Worm (Caenorhabditis elegans) whole organism, L1 larva: ENCODE measurements around the gene luc-7L.

Experiments used
- C04F5.9 ChIP-seq: sonication (generic microtip); optimal IDR thresholded peaks from 2 replicates; lab custom pipeline; 2016; ENCODE audit warnings: missing genetic modification characterization, missing compliant biosample characterization
- F16B12.6 ChIP-seq: fragments of 150-350 bp; optimal IDR thresholded peaks from 2 replicates; lab custom pipeline; 2014; ENCODE audit warnings: missing biosample characterization, missing genetic modification characterization
- Y116A8C.19 ChIP-seq: sonication (generic microtip); optimal IDR thresholded peaks from 2 replicates; lab custom pipeline; 2016; ENCODE audit warnings: missing compliant biosample characterization, missing genetic modification characterization, borderline replicate concordance
- alr-1 ChIP-seq: fragments of 200-800 bp; sonication (Bioruptor generic); optimal IDR thresholded peaks from 2 replicates; lab custom pipeline; 2018; ENCODE audit warnings: borderline replicate concordance, mild to moderate bottlenecking, missing genetic modification characterization, missing compliant biosample characterization
- ama-1 ChIP-seq: fragments of 150-350 bp; optimal IDR thresholded peaks from 2 replicates; lab custom pipeline; 2014
- blmp-1 ChIP-seq: fragments of 150-350 bp; optimal IDR thresholded peaks from 2 replicates; lab custom pipeline; 2014; ENCODE audit warnings: missing biosample characterization, missing genetic modification characterization
- ceh-63 ChIP-seq: fragments of 200-800 bp; sonication (Bioruptor generic); optimal IDR thresholded peaks from 2 replicates; lab custom pipeline; 2018; ENCODE audit warnings: mild to moderate bottlenecking, missing genetic modification characterization, missing compliant biosample characterization
- ceh-8 ChIP-seq: fragments of 200-800 bp; sonication (Bioruptor generic); optimal IDR thresholded peaks from 2 replicates; lab custom pipeline; 2018; ENCODE audit warnings: mild to moderate bottlenecking, missing genetic modification characterization, moderate library complexity, missing compliant biosample characterization
- ceh-82 ChIP-seq, 3 experiments: fragments of 150-350 bp in 1 of 3; sonication (generic microtip) in 2 of 3; optimal IDR thresholded peaks; 2 replicates each; lab custom pipeline; 2014 to 2017; ENCODE audit warnings: missing biosample characterization in 3 of 3, missing genetic modification characterization in 3 of 3
- ceh-88 ChIP-seq: fragments of 200-800 bp; sonication (Bioruptor generic); IDR thresholded peaks from 2 replicates; pipeline ENCODE4 v1.3.6; 2022; ENCODE audit warnings: missing genetic modification characterization, missing compliant biosample characterization
- dsc-1 ChIP-seq: sonication (generic microtip); optimal IDR thresholded peaks from 2 replicates; lab custom pipeline; 2016; ENCODE audit warnings: mild to moderate bottlenecking, missing genetic modification characterization, missing compliant biosample characterization
- efl-1 ChIP-seq, 4 experiments: fragments of 150-350 bp; optimal IDR thresholded peaks in 3 of 4; peaks in 1 of 4; 1 replicate in 1 of 4; 2 replicates in 3 of 4; lab custom pipeline; 2014; ENCODE audit warnings: missing biosample characterization in 2 of 4, missing genetic modification characterization in 2 of 4, missing genetic modification reagents in 2 of 4
- egl-13 ChIP-seq: sonication (generic microtip); optimal IDR thresholded peaks from 2 replicates; lab custom pipeline; 2016; ENCODE audit warnings: missing genotype, missing genetic modification reagents, missing genetic modification characterization, missing compliant biosample characterization
- egl-27 ChIP-seq, 2 experiments: fragments of 150-350 bp in 1 of 2; sonication (generic microtip); optimal IDR thresholded peaks; 3 replicates each; lab custom pipeline; 2017 to 2018; ENCODE audit warnings: missing biosample characterization in 2 of 2, missing genetic modification characterization in 2 of 2, missing genetic modification reagents in 2 of 2
- elt-2 ChIP-seq: sonication (generic microtip); optimal IDR thresholded peaks from 2 replicates; lab custom pipeline; 2016; ENCODE audit warnings: missing genetic modification characterization, mild to moderate bottlenecking, inconsistent platforms, missing compliant biosample characterization, missing genetic modification reagents
- ets-5 ChIP-seq: fragments of 200-800 bp; sonication (Bioruptor generic); IDR thresholded peaks from 2 replicates; pipeline ENCODE4 v1.3.6; 2022; ENCODE audit warnings: missing genetic modification characterization, missing compliant biosample characterization
- fkh-4 ChIP-seq: sonication (generic microtip); optimal IDR thresholded peaks from 2 replicates; lab custom pipeline; 2016; ENCODE audit warnings: missing compliant biosample characterization, missing genetic modification characterization, borderline replicate concordance
- grh-1 ChIP-seq: fragments of 200-800 bp; sonication (Bioruptor generic); IDR thresholded peaks from 2 replicates; pipeline ENCODE4 v1.3.6; 2022; ENCODE audit warnings: missing genetic modification reagents, missing genetic modification characterization, missing compliant biosample characterization
- hlh-17 ChIP-seq: fragments of 200-800 bp; sonication (Bioruptor generic); optimal IDR thresholded peaks from 2 replicates; lab custom pipeline; 2018; ENCODE audit warnings: missing genetic modification characterization, mild to moderate bottlenecking, missing compliant biosample characterization, moderate library complexity, borderline replicate concordance
- hlh-4 ChIP-seq: sonication (generic microtip); optimal IDR thresholded peaks from 2 replicates; lab custom pipeline; 2016; ENCODE audit warnings: mild to moderate bottlenecking, missing genetic modification characterization, missing compliant biosample characterization
- irx-1 ChIP-seq: sonication (generic microtip); optimal IDR thresholded peaks from 2 replicates; lab custom pipeline; 2016; ENCODE audit warnings: missing genetic modification characterization, missing compliant biosample characterization
- isw-1 ChIP-seq: fragments of 200-800 bp; sonication (Bioruptor generic); IDR thresholded peaks from 2 replicates; pipeline ENCODE4 v1.3.6; 2022; ENCODE audit warnings: missing genetic modification characterization, missing compliant biosample characterization
- lin-13 ChIP-seq: fragments of 150-350 bp; optimal IDR thresholded peaks from 2 replicates; lab custom pipeline; 2014; ENCODE audit warnings: missing biosample characterization, missing genetic modification reagents, missing genetic modification characterization
- lin-14 ChIP-seq: fragments of 200-800 bp; sonication (Bioruptor generic); optimal IDR thresholded peaks from 2 replicates; lab custom pipeline; 2018; ENCODE audit warnings: mild to moderate bottlenecking, missing genetic modification characterization, moderate library complexity, missing compliant biosample characterization
- mdl-1 ChIP-seq, 2 experiments: fragments of 150-350 bp; optimal IDR thresholded peaks; 2 replicates each; lab custom pipeline; 2014 to 2017; ENCODE audit warnings: missing biosample characterization in 2 of 2, missing genetic modification characterization in 2 of 2, inconsistent platforms in 1 of 2
- mef-2 ChIP-seq: fragments of 150-350 bp; optimal IDR thresholded peaks from 2 replicates; lab custom pipeline; 2014; ENCODE audit warnings: missing biosample characterization, missing genetic modification characterization
- mep-1 ChIP-seq: fragments of 150-350 bp; optimal IDR thresholded peaks from 2 replicates; lab custom pipeline; 2014; ENCODE audit warnings: missing biosample characterization, missing genetic modification characterization
- nhr-12 ChIP-seq: sonication (generic microtip); optimal IDR thresholded peaks from 2 replicates; lab custom pipeline; 2017; ENCODE audit warnings: missing biosample characterization, missing genetic modification characterization
- nhr-19 ChIP-seq: fragments of 200-800 bp; sonication (Bioruptor generic); conservative IDR thresholded peaks from 2 replicates; pipeline ENCODE4 v1.3.6; 2022; ENCODE audit warnings: missing genetic modification characterization, missing compliant biosample characterization
- nhr-20 ChIP-seq: sonication (generic microtip); optimal IDR thresholded peaks from 2 replicates; lab custom pipeline; 2016; ENCODE audit warnings: mild to moderate bottlenecking, missing genetic modification characterization, missing compliant biosample characterization
- nhr-237 ChIP-seq: fragments of 150-350 bp; optimal IDR thresholded peaks from 2 replicates; lab custom pipeline; 2014; ENCODE audit warnings: missing biosample characterization, missing genetic modification characterization
- nhr-47 ChIP-seq: sonication (generic microtip); optimal IDR thresholded peaks from 2 replicates; lab custom pipeline; 2016; ENCODE audit warnings: mild to moderate bottlenecking, missing genetic modification characterization, moderate library complexity, missing compliant biosample characterization
- nhr-71 ChIP-seq: sonication (generic microtip); optimal IDR thresholded peaks from 2 replicates; lab custom pipeline; 2016; ENCODE audit warnings: mild to moderate bottlenecking, missing genetic modification characterization, moderate library complexity, missing compliant biosample characterization
- nhr-85 ChIP-seq: sonication (generic microtip); peaks from one replicate; lab custom pipeline; 2016; ENCODE audit warnings: missing genetic modification characterization, inconsistent platforms, missing compliant biosample characterization
- nhr-90 ChIP-seq: sonication (generic microtip); optimal IDR thresholded peaks from 2 replicates; lab custom pipeline; 2016; ENCODE audit warnings: mild to moderate bottlenecking, missing genetic modification characterization, missing compliant biosample characterization; ENCODE audit not compliant: poor library complexity
- pax-3 ChIP-seq: fragments of 200-800 bp; sonication (Bioruptor generic); optimal IDR thresholded peaks from 2 replicates; lab custom pipeline; 2018; ENCODE audit warnings: mild to moderate bottlenecking, missing genetic modification characterization, moderate library complexity, missing compliant biosample characterization
- rnt-1 ChIP-seq: sonication (generic microtip); optimal IDR thresholded peaks from 2 replicates; lab custom pipeline; 2016; ENCODE audit warnings: mild to moderate bottlenecking, missing genetic modification characterization, moderate library complexity, missing compliant biosample characterization
- skn-1 ChIP-seq: fragments of 150-350 bp; optimal IDR thresholded peaks from 2 replicates; lab custom pipeline; 2014; ENCODE audit warnings: missing biosample characterization, missing genetic modification characterization
- snpc-4 ChIP-seq: fragments of 150-350 bp; optimal IDR thresholded peaks from 2 replicates; lab custom pipeline; 2014; ENCODE audit warnings: missing biosample characterization, missing genetic modification characterization
- sox-4 ChIP-seq: sonication (generic microtip); optimal IDR thresholded peaks from 2 replicates; lab custom pipeline; 2016; ENCODE audit warnings: missing genetic modification characterization, missing compliant biosample characterization
- sptf-1 ChIP-seq: fragments of 150-350 bp; optimal IDR thresholded peaks from 2 replicates; lab custom pipeline; 2014; ENCODE audit warnings: missing biosample characterization, missing genetic modification characterization
- sup-37 ChIP-seq: fragments of 200-800 bp; sonication (Bioruptor generic); optimal IDR thresholded peaks from 2 replicates; lab custom pipeline; 2018; ENCODE audit warnings: mild to moderate bottlenecking, missing genetic modification characterization, missing compliant biosample characterization
- tlp-1 ChIP-seq: fragments of 150-350 bp; optimal IDR thresholded peaks from 2 replicates; lab custom pipeline; 2014; ENCODE audit warnings: missing biosample characterization, missing genetic modification characterization
- unc-130 ChIP-seq: fragments of 150-350 bp; optimal IDR thresholded peaks from 2 replicates; lab custom pipeline; 2017; ENCODE audit warnings: missing biosample characterization, missing genetic modification characterization, inconsistent platforms
- unc-30 ChIP-seq: sonication (generic microtip); optimal IDR thresholded peaks from 2 replicates; lab custom pipeline; 2017; ENCODE audit warnings: missing biosample characterization, missing genetic modification characterization
- unc-86 ChIP-seq: sonication (generic microtip); optimal IDR thresholded peaks from 2 replicates; lab custom pipeline; 2016; ENCODE audit warnings: missing genetic modification characterization, missing compliant biosample characterization
- vab-15 ChIP-seq: sonication (generic microtip); optimal IDR thresholded peaks from 2 replicates; lab custom pipeline; 2017; ENCODE audit warnings: missing genotype, mild to moderate bottlenecking, missing genetic modification characterization, missing compliant biosample characterization
- xbp-1 ChIP-seq: sonication (generic microtip); optimal IDR thresholded peaks from 2 replicates; lab custom pipeline; 2016; ENCODE audit warnings: missing genetic modification characterization, missing compliant biosample characterization
- ztf-4 ChIP-seq: fragments of 150-350 bp; optimal IDR thresholded peaks from 2 replicates; lab custom pipeline; 2014; ENCODE audit warnings: missing biosample characterization, missing genetic modification characterization

luc-7L gene

ce11 chrII:7709301-7709754 lies 2.0 kb upstream of the luc-7L start, which contains the start of gene sre-1:
Gene sre-1 (plus strand): TSS chrII:7709704.
- TF ChIP-seq nhr-71 (tag; lab: Kevin White, UChicago) = peak; percentile 28
- TF ChIP-seq nhr-20 (tag; lab: Kevin White, UChicago) = no peak
- TF ChIP-seq hlh-4 (tag; lab: Kevin White, UChicago) = peak; percentile 58
- TF ChIP-seq efl-1 (optimal IDR thresholded peaks at IDR 0.05; lab: Kevin White, UChicago) = no peak
- peak in 1 of 2 experiments; percentile 90 for TF ChIP-seq efl-1 (GFP tag; optimal IDR thresholded peaks at IDR 0.05 in 1 of 2; lab: Kevin White, UChicago)

ce11 chrII:7708540-7708939 lies 1.3 kb upstream of the luc-7L start, which contains the start of gene B0495.9:
Gene B0495.9 (minus strand): TSS chrII:7708710.
- no peak for TF ChIP-seq ets-5 (GFP tag; lab: Robert Waterston, UW)
- no peak for TF ChIP-seq nhr-237 (tag; lab: Kevin White, UChicago)
- TF ChIP-seq egl-13 (tag; lab: Kevin White, UChicago) = no peak
- TF ChIP-seq egl-27 (tag; optimal IDR thresholded peaks at IDR 0.05; lab: Kevin White, UChicago) = no peak
- TF ChIP-seq unc-86 = no peak
- TF ChIP-seq ceh-63 = no peak
- no peak for TF ChIP-seq sup-37 (GFP tag; lab: Kevin White, UChicago)
- peak; percentile 3 for TF ChIP-seq blmp-1 (tag; lab: Kevin White, UChicago)
- TF ChIP-seq Y116A8C.19 (tag; lab: Kevin White, UChicago) = no peak
- peak; percentile 81 for TF ChIP-seq rnt-1 (tag; lab: Kevin White, UChicago)
- no peak for TF ChIP-seq grh-1 (GFP tag; lab: Robert Waterston, UW)
- TF ChIP-seq nhr-47 = peak; percentile 54
- no peak for TF ChIP-seq unc-30 (tag; lab: Kevin White, UChicago)
- TF ChIP-seq skn-1 (tag; lab: Kevin White, UChicago) = peak; percentile 51
- no peak for TF ChIP-seq lin-13
- TF ChIP-seq ceh-88 (GFP tag; lab: Robert Waterston, UW) = no peak
- TF ChIP-seq nhr-85 (tag; lab: Kevin White, UChicago) = peak; percentile 56
- peak; percentile 42 for TF ChIP-seq xbp-1 (tag; lab: Kevin White, UChicago)
- no peak for TF ChIP-seq tlp-1
- TF ChIP-seq ama-1 (lab: Kevin White, UChicago) = no peak
- no peak for TF ChIP-seq hlh-17 (GFP tag; lab: Kevin White, UChicago)
- TF ChIP-seq ceh-8 = no peak
- peak; percentile 29 for TF ChIP-seq elt-2 (tag; lab: Kevin White, UChicago)
- peak; percentile 48 for TF ChIP-seq nhr-19 (GFP tag; lab: Robert Waterston, UW)
- TF ChIP-seq irx-1 = peak; percentile 34
- TF ChIP-seq lin-14 (GFP tag; lab: Kevin White, UChicago) = peak; percentile 42
- TF ChIP-seq nhr-71 (tag; lab: Kevin White, UChicago) = peak; percentile 61
- TF ChIP-seq unc-130 (tag; lab: Kevin White, UChicago) = peak; percentile 17
- TF ChIP-seq mef-2 = no peak
- peak; percentile 50 for TF ChIP-seq dsc-1 (tag; lab: Kevin White, UChicago)
- TF ChIP-seq mdl-1 (tag; optimal IDR thresholded peaks at IDR 0.05; lab: Kevin White, UChicago) = peak in 1 of 2 experiments; percentile 12
- TF ChIP-seq vab-15 (tag; lab: Kevin White, UChicago) = no peak
- peak; percentile 31; the same call in 1 of the 2 replicates for TF ChIP-seq isw-1
- no peak for TF ChIP-seq sptf-1 (tag; lab: Kevin White, UChicago)
- peak; percentile 47 for TF ChIP-seq nhr-90
- no peak for TF ChIP-seq mep-1 (tag; lab: Kevin White, UChicago)
- peak; percentile 26 for TF ChIP-seq C04F5.9 (tag; lab: Kevin White, UChicago)
- peak; percentile 41 for TF ChIP-seq nhr-20 (tag; lab: Kevin White, UChicago)
- no peak for TF ChIP-seq sox-4 (tag; lab: Kevin White, UChicago)
- peak; percentile 47 for TF ChIP-seq F16B12.6 (tag; lab: Kevin White, UChicago)
- TF ChIP-seq fkh-4 (tag; lab: Kevin White, UChicago) = no peak
- no peak for TF ChIP-seq alr-1 (tag; lab: Kevin White, UChicago)
- TF ChIP-seq ceh-82 (tag; optimal IDR thresholded peaks at IDR 0.05; lab: Kevin White, UChicago) = peak; percentile 16 to 37 (median 21)
- TF ChIP-seq ztf-4 (tag; lab: Kevin White, UChicago) = no peak
- TF ChIP-seq snpc-4 (tag; lab: Kevin White, UChicago) = peak; percentile 23
- peak; percentile 50 to 63 for TF ChIP-seq efl-1 (optimal IDR thresholded peaks at IDR 0.05; lab: Kevin White, UChicago)
- peak; percentile 43 to 95 for TF ChIP-seq efl-1 (GFP tag; optimal IDR thresholded peaks at IDR 0.05 in 1 of 2; lab: Kevin White, UChicago)
- no peak for TF ChIP-seq pax-3 (tag; lab: Kevin White, UChicago)
- TF ChIP-seq nhr-12 = no peak
